Worm (Caenorhabditis elegans): ENCODE measurements around the gene clec-57.

- TF ChIP-seq mdl-1 (tag; optimal IDR thresholded peaks at IDR 0.05) (no peak), ceh-16 (tag; optimal IDR thresholded peaks at IDR 0.05) (no peak), gmeb-1 (tag; optimal IDR thresholded peaks at IDR 0.05) (no peak)
Observed at ce11 chrV:14508005-14508521, 39.0 kb downstream of the clec-57 start, which contains the start of gene R02D5.1.
